Worm (Caenorhabditis elegans) whole organism, mixed stage, embryonic: ENCODE data around the gene anoh-1.

Source experiments
- ces-1 ChIP-seq: fragments of 150-350 bp; optimal IDR thresholded peaks from 2 replicates; lab custom pipeline; 2014; ENCODE audit warnings: missing biosample characterization, missing genetic modification reagents, missing genetic modification characterization
- elt-1 ChIP-seq: sonication (generic microtip); optimal IDR thresholded peaks from 2 replicates; lab custom pipeline; 2017; ENCODE audit warnings: missing genetic modification characterization, mild to moderate bottlenecking, missing compliant biosample characterization, antibody characterized with exemption, moderate library complexity, borderline replicate concordance; ENCODE audit not compliant: insufficient read depth
- elt-3 ChIP-seq: fragments of 150-350 bp; optimal IDR thresholded peaks from 2 replicates; lab custom pipeline; 2014; ENCODE audit warnings: missing biosample characterization, missing genetic modification characterization
- flh-1 ChIP-seq: fragments of 200-800 bp; sonication (Bioruptor generic); optimal IDR thresholded peaks from 2 replicates; lab custom pipeline; 2018; ENCODE audit warnings: mild to moderate bottlenecking, missing genetic modification characterization, moderate library complexity, missing compliant biosample characterization
- hlh-1 ChIP-seq: fragments of 150-350 bp; optimal IDR thresholded peaks from 2 replicates; lab custom pipeline; 2014; ENCODE audit warnings: missing biosample characterization, missing genetic modification reagents, missing genetic modification characterization
- lin-13 ChIP-seq: fragments of 150-350 bp; optimal IDR thresholded peaks from 2 replicates; lab custom pipeline; 2014; ENCODE audit warnings: missing biosample characterization, missing genetic modification characterization
- nhr-237 ChIP-seq: fragments of 150-350 bp; optimal IDR thresholded peaks from 2 replicates; lab custom pipeline; 2014; ENCODE audit warnings: missing biosample characterization, missing genetic modification characterization
- nhr-28 ChIP-seq: fragments of 150-350 bp; optimal IDR thresholded peaks from 2 replicates; lab custom pipeline; 2014; ENCODE audit warnings: missing biosample characterization, missing genetic modification characterization
- sptf-1 ChIP-seq: sonication (generic microtip); optimal IDR thresholded peaks from 2 replicates; lab custom pipeline; 2017; ENCODE audit warnings: mild to moderate bottlenecking, missing genetic modification characterization, moderate library complexity, missing compliant biosample characterization
- unc-62 ChIP-seq: fragments of 150-350 bp; optimal IDR thresholded peaks from 2 replicates; lab custom pipeline; 2014; ENCODE audit warnings: missing biosample characterization, missing genetic modification reagents, missing genetic modification characterization

- TF ChIP-seq unc-62 (GFP tag; lab: Kevin White, UChicago): no peak
- no peak for TF ChIP-seq sptf-1
- TF ChIP-seq elt-1 (tag; lab: Kevin White, UChicago): no peak
- no peak for TF ChIP-seq nhr-237
- TF ChIP-seq flh-1 (GFP tag; lab: Kevin White, UChicago): no peak
- TF ChIP-seq nhr-28: no peak
- TF ChIP-seq hlh-1: no peak
- TF ChIP-seq elt-3 (tag; lab: Kevin White, UChicago): no peak
- no peak for TF ChIP-seq lin-13
- TF ChIP-seq ces-1: no peak
Observed at ce11 chrIII:13208978-13209377, 37.4 kb upstream of the anoh-1 start.
